Worm (Caenorhabditis elegans) whole organism, L2 larva: ENCODE results near the gene F28H7.2.

Source experiments
- alr-1 ChIP-seq: fragments of 150-350 bp; optimal IDR thresholded peaks from 2 replicates; lab custom pipeline; 2014; ENCODE audit warnings: missing biosample characterization, missing genetic modification characterization
- blmp-1 ChIP-seq: sonication (generic microtip); optimal IDR thresholded peaks from 2 replicates; lab custom pipeline; 2017; ENCODE audit warnings: missing genetic modification characterization, mild to moderate bottlenecking, missing compliant biosample characterization, antibody characterized with exemption, moderate library complexity; ENCODE audit not compliant: insufficient read depth
- egl-27 ChIP-seq: sonication (generic microtip); optimal IDR thresholded peaks from 3 replicates; lab custom pipeline; 2017; ENCODE audit warnings: missing biosample characterization, missing genetic modification reagents, missing genetic modification characterization
- elt-1 ChIP-seq: fragments of 150-350 bp; optimal IDR thresholded peaks from 2 replicates; lab custom pipeline; 2014; ENCODE audit warnings: missing biosample characterization, missing genetic modification characterization
- elt-3 ChIP-seq: sonication (generic microtip); optimal IDR thresholded peaks from 2 replicates; lab custom pipeline; 2017; ENCODE audit warnings: missing biosample characterization, missing genetic modification characterization
- lin-13 ChIP-seq: fragments of 150-350 bp; optimal IDR thresholded peaks from 2 replicates; lab custom pipeline; 2014; ENCODE audit warnings: missing biosample characterization, missing genetic modification reagents, missing genetic modification characterization
- nhr-11 ChIP-seq: fragments of 150-350 bp; optimal IDR thresholded peaks from 2 replicates; lab custom pipeline; 2014; ENCODE audit warnings: missing biosample characterization, missing genetic modification characterization
- nhr-12 ChIP-seq: fragments of 150-350 bp; optimal IDR thresholded peaks from 2 replicates; lab custom pipeline; 2014; ENCODE audit warnings: missing biosample characterization, missing genetic modification characterization
- nhr-6 ChIP-seq: fragments of 150-350 bp; optimal IDR thresholded peaks from 2 replicates; lab custom pipeline; 2014; ENCODE audit warnings: missing biosample characterization, missing genetic modification characterization
- sma-3 ChIP-seq: sonication (generic microtip); optimal IDR thresholded peaks from 2 replicates; lab custom pipeline; 2016; ENCODE audit warnings: missing genetic modification reagents, missing genetic modification characterization, missing compliant biosample characterization

DNA sequence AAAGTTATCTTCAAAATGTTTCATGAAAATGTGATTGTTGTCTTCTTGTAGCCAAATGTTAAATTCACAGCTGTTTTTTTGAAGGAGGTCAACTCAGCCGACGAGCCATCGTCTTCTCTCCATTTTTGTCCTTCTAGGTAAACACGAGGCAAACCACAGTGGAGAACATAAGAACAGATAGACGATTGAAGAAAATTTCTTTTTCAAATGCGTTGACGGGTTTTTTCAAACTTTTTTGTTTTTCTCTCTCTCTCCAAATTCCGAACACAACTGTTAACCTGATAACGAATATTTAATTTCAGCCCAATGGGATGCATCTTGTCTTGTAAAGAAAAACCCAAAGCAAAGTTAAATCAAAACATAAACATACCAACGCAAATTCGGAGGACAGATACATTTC, 47.8 kb downstream of the F28H7.2 start, which contains the start of gene D1054.19:
- no peak for TF ChIP-seq nhr-12 (tag; lab: Kevin White, UChicago)
- TF ChIP-seq elt-3 (tag; lab: Kevin White, UChicago): no peak
- no peak for TF ChIP-seq elt-1 (tag; lab: Kevin White, UChicago)
- no peak for TF ChIP-seq egl-27 (tag; lab: Kevin White, UChicago)
- TF ChIP-seq nhr-6 (tag; lab: Kevin White, UChicago): no peak
- no peak for TF ChIP-seq nhr-11
- TF ChIP-seq alr-1 (tag; lab: Kevin White, UChicago): no peak
- no peak for TF ChIP-seq lin-13 (GFP tag; lab: Kevin White, UChicago)
- no peak for TF ChIP-seq sma-3 (GFP tag; lab: Kevin White, UChicago)
- no peak for TF ChIP-seq blmp-1 (tag; lab: Kevin White, UChicago)
